Fruit fly (Drosophila melanogaster) whole organism, embryonic: ENCODE measurements around the gene CG7781.
A peak's percentile ranks its signal among the peaks of the same experiment; 100 is the strongest.

Experiments used
- Atf3 ChIP-seq: fragments of 200-800 bp; sonication (Bioruptor generic); optimal IDR thresholded peaks from 3 replicates; lab custom pipeline; 2016; ENCODE audit warnings: missing biosample characterization, missing genetic modification characterization
- CG10209 ChIP-seq: fragments of 200-800 bp; sonication (Bioruptor generic); optimal IDR thresholded peaks from 3 replicates; lab custom pipeline; 2017; ENCODE audit warnings: missing biosample characterization, mild to moderate bottlenecking, missing genetic modification characterization, missing genetic modification reagents
- CG11093 ChIP-seq: fragments of 200-800 bp; sonication (Bioruptor generic); IDR thresholded peaks from 3 replicates; pipeline ENCODE4 v1.3.6; 2022; ENCODE audit warnings: missing biosample characterization, missing genetic modification characterization
- CG11504 ChIP-seq: fragments of 200-800 bp; sonication (Bioruptor generic); optimal IDR thresholded peaks from 3 replicates; lab custom pipeline; 2019; ENCODE audit warnings: missing biosample characterization, mild to moderate bottlenecking, missing genetic modification characterization, moderate library complexity
- CG11723 ChIP-seq: fragments of 200-800 bp; sonication (Bioruptor generic); optimal IDR thresholded peaks from 2 replicates; lab custom pipeline; 2017; ENCODE audit warnings: missing biosample characterization, mild to moderate bottlenecking, missing genetic modification characterization
- CG13894 ChIP-seq: fragments of 200-800 bp; sonication (Bioruptor generic); optimal IDR thresholded peaks from 3 replicates; lab custom pipeline; 2018; ENCODE audit warnings: missing biosample characterization, mild to moderate bottlenecking, missing genetic modification characterization, moderate library complexity
- CG15696 ChIP-seq: fragments of 200-800 bp; sonication (Bioruptor generic); optimal IDR thresholded peaks from 2 replicates; lab custom pipeline; 2019; ENCODE audit warnings: missing biosample characterization, mild to moderate bottlenecking, missing genetic modification characterization, moderate library complexity
- CG17359 ChIP-seq: fragments of 200-800 bp; sonication (Bioruptor generic); optimal IDR thresholded peaks from 3 replicates; lab custom pipeline; 2018; ENCODE audit warnings: missing biosample characterization, mild to moderate bottlenecking, missing genetic modification characterization, moderate library complexity
- CG17361 ChIP-seq: fragments of 200-800 bp; sonication (Bioruptor generic); IDR thresholded peaks from 3 replicates; pipeline ENCODE4 v1.3.6; 2022; ENCODE audit warnings: missing biosample characterization, missing genetic modification characterization
- CG17829 ChIP-seq: fragments of 200-800 bp; optimal IDR thresholded peaks from 2 replicates; lab custom pipeline; 2019; ENCODE audit warnings: missing biosample characterization, mild to moderate bottlenecking, missing genetic modification characterization, moderate library complexity
- CG2875 ChIP-seq: fragments of 200-800 bp; sonication (Bioruptor generic); optimal IDR thresholded peaks from 2 replicates; lab custom pipeline; 2017; ENCODE audit warnings: missing biosample characterization, mild to moderate bottlenecking, missing genetic modification characterization, missing genetic modification reagents
- CG32532 ChIP-seq: fragments of 200-800 bp; sonication (Bioruptor generic); IDR thresholded peaks from 2 replicates; pipeline ENCODE4 v1.3.6; 2022; ENCODE audit warnings: missing biosample characterization, missing genetic modification characterization
- CG32772 ChIP-seq: fragments of 200-800 bp; sonication (Bioruptor generic); IDR thresholded peaks from 2 replicates; pipeline ENCODE4 v1.3.6; 2022; ENCODE audit warnings: missing biosample characterization, missing genetic modification characterization
- CG34224 ChIP-seq: fragments of 200-800 bp; sonication (Bioruptor generic); IDR thresholded peaks from 3 replicates; pipeline ENCODE4 v1.3.6; 2022; ENCODE audit warnings: missing biosample characterization, missing genetic modification characterization; ENCODE audit not compliant: partially characterized antibody
- CG6175 ChIP-seq: fragments of 200-800 bp; sonication (Bioruptor generic); IDR thresholded peaks from 3 replicates; pipeline ENCODE4 v1.3.6; 2022; ENCODE audit warnings: missing biosample characterization, missing genetic modification characterization
- CG7987 ChIP-seq: fragments of 200-800 bp; sonication (Bioruptor generic); optimal IDR thresholded peaks from 2 replicates; lab custom pipeline; 2018; ENCODE audit warnings: missing biosample characterization, mild to moderate bottlenecking, missing genetic modification characterization, moderate library complexity
- Chrac-16 ChIP-seq: fragments of 200-800 bp; sonication (Bioruptor generic); optimal IDR thresholded peaks from 3 replicates; lab custom pipeline; 2016; ENCODE audit warnings: missing biosample characterization, missing genetic modification characterization
- Dfd ChIP-seq, 2 experiments: fragments of >200 bp; optimal IDR thresholded peaks; 2 replicates each; lab custom pipeline; 2017; ENCODE audit warnings: missing biosample characterization in 2 of 2, missing genetic modification characterization in 2 of 2
- ERR ChIP-seq: fragments of 200-800 bp; sonication (Bioruptor generic); optimal IDR thresholded peaks from 2 replicates; lab custom pipeline; 2016; ENCODE audit warnings: missing biosample characterization, missing genetic modification characterization
- Hmr ChIP-seq: fragments of 200-800 bp; sonication (Bioruptor generic); optimal IDR thresholded peaks from 3 replicates; lab custom pipeline; 2017; ENCODE audit warnings: mild to moderate bottlenecking, missing biosample characterization, missing genetic modification reagents, missing genetic modification characterization
- Lhr ChIP-seq: fragments of 200-800 bp; sonication (Bioruptor generic); optimal IDR thresholded peaks from 3 replicates; lab custom pipeline; 2017; ENCODE audit warnings: mild to moderate bottlenecking, missing biosample characterization, missing genetic modification reagents, missing genetic modification characterization
- NfI ChIP-seq: fragments of 200-800 bp; sonication (Bioruptor generic); optimal IDR thresholded peaks from 3 replicates; lab custom pipeline; 2018; ENCODE audit warnings: missing biosample characterization, mild to moderate bottlenecking, missing genetic modification characterization, moderate library complexity
- Opbp ChIP-seq: fragments of 200-800 bp; sonication (Bioruptor generic); IDR thresholded peaks from 3 replicates; pipeline ENCODE4 v1.3.6; 2022; ENCODE audit warnings: missing biosample characterization, missing genetic modification characterization; ENCODE audit not compliant: partially characterized antibody
- Sry-β ChIP-seq: fragments of 200-800 bp; sonication (Bioruptor generic); optimal IDR thresholded peaks from 2 replicates; lab custom pipeline; 2018; ENCODE audit warnings: missing biosample characterization, mild to moderate bottlenecking, missing genetic modification characterization, moderate library complexity
- Ssrp ChIP-seq: fragments of 200-800 bp; sonication (Bioruptor generic); optimal IDR thresholded peaks from 2 replicates; lab custom pipeline; 2018; ENCODE audit warnings: missing biosample characterization, mild to moderate bottlenecking, missing genetic modification characterization, moderate library complexity
- Vsx1 ChIP-seq: fragments of 200-800 bp; sonication (Bioruptor generic); optimal IDR thresholded peaks from 2 replicates; lab custom pipeline; 2017; ENCODE audit warnings: missing biosample characterization, mild to moderate bottlenecking, missing genetic modification characterization, missing genetic modification reagents
- Xbp1 ChIP-seq: fragments of 200-800 bp; sonication (Bioruptor generic); optimal IDR thresholded peaks from 3 replicates; lab custom pipeline; 2016; ENCODE audit warnings: missing biosample characterization, mild to moderate bottlenecking, missing genetic modification characterization
- al ChIP-seq: fragments of 200-800 bp; sonication (Bioruptor generic); IDR thresholded peaks from 2 replicates; pipeline ENCODE4 v1.3.6; 2022; ENCODE audit warnings: missing biosample characterization, missing genetic modification characterization
- bab2 ChIP-seq: fragments of 200-800 bp; sonication (Bioruptor generic); optimal IDR thresholded peaks from 2 replicates; lab custom pipeline; 2016; ENCODE audit warnings: missing biosample characterization, missing genetic modification characterization
- dmrt11E ChIP-seq: fragments of 200-800 bp; sonication (Bioruptor generic); optimal IDR thresholded peaks from 3 replicates; lab custom pipeline; 2018; ENCODE audit warnings: missing biosample characterization, mild to moderate bottlenecking, missing genetic modification characterization, moderate library complexity
- dpn ChIP-seq, 2 experiments: fragments of 200-800 bp; sonication (Bioruptor generic); optimal IDR thresholded peaks; 3 replicates each; lab custom pipeline; 2016; ENCODE audit warnings: missing biosample characterization in 2 of 2, missing genetic modification characterization in 2 of 2
- ems ChIP-seq: fragments of 200-800 bp; sonication (Bioruptor generic); optimal IDR thresholded peaks from 3 replicates; lab custom pipeline; 2016; ENCODE audit warnings: missing biosample characterization, missing genetic modification characterization
- esg ChIP-seq: fragments of 200-800 bp; sonication (Bioruptor generic); conservative IDR thresholded peaks from 2 replicates; pipeline ENCODE4 v1.3.6; 2022; ENCODE audit warnings: missing biosample characterization, missing genetic modification characterization
- fd3F ChIP-seq: fragments of 200-800 bp; sonication (Bioruptor generic); optimal IDR thresholded peaks from 2 replicates; lab custom pipeline; 2018; ENCODE audit warnings: missing biosample characterization, mild to moderate bottlenecking, missing genetic modification characterization, moderate library complexity
- gce ChIP-seq: fragments of 200-800 bp; sonication (Bioruptor generic); IDR thresholded peaks from 3 replicates; pipeline ENCODE4 v1.3.6; 2022; ENCODE audit warnings: missing biosample characterization, missing genetic modification characterization
- gcm ChIP-seq: fragments of 200-800 bp; sonication (Bioruptor generic); optimal IDR thresholded peaks from 2 replicates; lab custom pipeline; 2019; ENCODE audit warnings: missing biosample characterization, mild to moderate bottlenecking, missing genetic modification characterization, moderate library complexity
- ind ChIP-seq: fragments of 200-800 bp; sonication (Bioruptor generic); optimal IDR thresholded peaks from 3 replicates; lab custom pipeline; 2016; ENCODE audit warnings: missing biosample characterization, missing genetic modification characterization
- lbe ChIP-seq: fragments of 200-800 bp; sonication (Bioruptor generic); optimal IDR thresholded peaks from 2 replicates; lab custom pipeline; 2016; ENCODE audit warnings: missing biosample characterization, mild to moderate bottlenecking, missing genetic modification characterization
- mld ChIP-seq: fragments of 200-800 bp; sonication (Bioruptor generic); IDR thresholded peaks from 3 replicates; pipeline ENCODE4 v1.3.6; 2022; ENCODE audit warnings: missing biosample characterization, missing genetic modification characterization; ENCODE audit not compliant: partially characterized antibody
- nau ChIP-seq: fragments of 200-800 bp; sonication (Bioruptor generic); optimal IDR thresholded peaks from 3 replicates; lab custom pipeline; 2017; ENCODE audit warnings: missing biosample characterization, mild to moderate bottlenecking, missing genetic modification characterization, missing genetic modification reagents
- pnt ChIP-seq: fragments of 200-800 bp; sonication (Bioruptor generic); optimal IDR thresholded peaks from 3 replicates; lab custom pipeline; 2016; ENCODE audit warnings: missing biosample characterization, missing genetic modification characterization
- sd ChIP-seq: fragments of 200-800 bp; sonication (Bioruptor generic); optimal IDR thresholded peaks from 3 replicates; lab custom pipeline; 2018; ENCODE audit warnings: missing biosample characterization, mild to moderate bottlenecking, missing genetic modification characterization, moderate library complexity
- seq ChIP-seq: fragments of 200-800 bp; sonication (Bioruptor generic); IDR thresholded peaks from 2 replicates; pipeline ENCODE4 v1.3.6; 2022; ENCODE audit warnings: missing biosample characterization, missing genetic modification characterization
- sob ChIP-seq: fragments of 200-800 bp; sonication (Bioruptor generic); IDR thresholded peaks from 2 replicates; pipeline ENCODE4 v1.3.6; 2022; ENCODE audit warnings: missing biosample characterization, missing genetic modification characterization
- sug ChIP-seq: fragments of 200-800 bp; optimal IDR thresholded peaks from 2 replicates; lab custom pipeline; 2019; ENCODE audit warnings: missing biosample characterization, mild to moderate bottlenecking, missing genetic modification characterization, moderate library complexity
- tx ChIP-seq: fragments of 200-800 bp; sonication (Bioruptor generic); optimal IDR thresholded peaks from 2 replicates; lab custom pipeline; 2016; ENCODE audit warnings: missing biosample characterization, missing genetic modification characterization
- vnd ChIP-seq: fragments of 200-800 bp; sonication (Bioruptor generic); IDR thresholded peaks from 3 replicates; pipeline ENCODE4 v1.3.6; 2022; ENCODE audit warnings: missing biosample characterization, missing genetic modification characterization; ENCODE audit not compliant: partially characterized antibody
- z ChIP-seq: fragments of 200-800 bp; sonication (Bioruptor generic); IDR thresholded peaks from 3 replicates; pipeline ENCODE4 v1.3.6; 2022; ENCODE audit warnings: missing biosample characterization, missing genetic modification characterization
- zf30C ChIP-seq: fragments of 200-800 bp; sonication (Bioruptor generic); optimal IDR thresholded peaks from 3 replicates; lab custom pipeline; 2018; ENCODE audit warnings: missing biosample characterization, mild to moderate bottlenecking, missing genetic modification characterization

Gene CG7781

dm6 chr2L:8274958-8275584, 50.1 kb downstream of the CG7781 start (continued):
- TF ChIP-seq al (GFP tag; lab: Robert Waterston, UW), result no peak
- no peak for TF ChIP-seq Opbp (GFP tag; lab: Robert Waterston, UW)
- TF ChIP-seq bab2 (GFP tag; lab: Kevin White, UChicago), result no peak
- peak; percentile 73 for TF ChIP-seq CG17359 (tag; lab: Kevin White, UChicago)
- TF ChIP-seq NfI (GFP tag; lab: Kevin White, UChicago), result peak; percentile 38
- TF ChIP-seq seq, result peak; percentile 72
- peak; percentile 39 for TF ChIP-seq ind (GFP tag; lab: Kevin White, UChicago)
- TF ChIP-seq Sry-β (GFP tag; lab: Kevin White, UChicago), result no peak
- TF ChIP-seq zf30C (GFP tag; lab: Kevin White, UChicago), result no peak
- TF ChIP-seq sob (GFP tag; lab: Robert Waterston, UW), result no peak
- TF ChIP-seq dpn (GFP tag; optimal IDR thresholded peaks at IDR 0.05; lab: Kevin White, UChicago), result peak in 1 of 2 experiments; percentile 47
- no peak for TF ChIP-seq CG11093 (GFP tag; lab: Robert Waterston, UW)
- peak; percentile 27 for TF ChIP-seq sd (tag; lab: Kevin White, UChicago)
- TF ChIP-seq CG6175, result no peak
- TF ChIP-seq z (GFP tag; lab: Robert Waterston, UW), result peak; percentile 53; the same call in 1 of the 3 replicates
- TF ChIP-seq CG10209 (GFP tag; lab: Kevin White, UChicago), result peak; percentile 64
- TF ChIP-seq CG15696, result peak; percentile 84
- TF ChIP-seq CG11723, result peak; percentile 14
- no peak for TF ChIP-seq CG32532 (GFP tag; lab: Robert Waterston, UW)
- TF ChIP-seq tx (GFP tag; lab: Kevin White, UChicago), result no peak
- TF ChIP-seq nau, result peak; percentile 33
- peak; percentile 63 for TF ChIP-seq Xbp1 (GFP tag; lab: Kevin White, UChicago)
- no peak for TF ChIP-seq fd3F (GFP tag; lab: Kevin White, UChicago)
- TF ChIP-seq lbe, result no peak
- TF ChIP-seq vnd (GFP tag; lab: Robert Waterston, UW), result no peak
- TF ChIP-seq CG7987, result no peak
- no peak for TF ChIP-seq ERR
- peak; percentile 19 for TF ChIP-seq Lhr (GFP tag; lab: Kevin White, UChicago)
- TF ChIP-seq gcm, result peak; percentile 78
- peak; percentile 80 for TF ChIP-seq CG11504 (tag; lab: Kevin White, UChicago)
- TF ChIP-seq CG34224, result no peak
- TF ChIP-seq CG13894 (tag; lab: Kevin White, UChicago), result no peak
- no peak for TF ChIP-seq pnt (GFP tag; lab: Kevin White, UChicago)
- TF ChIP-seq gce (GFP tag; lab: Robert Waterston, UW), result no peak
- TF ChIP-seq CG17829 (tag; lab: Kevin White, UChicago), result peak; percentile 86
- TF ChIP-seq Chrac-16 (GFP tag; lab: Kevin White, UChicago), result peak; percentile 58
- peak; percentile 88 for TF ChIP-seq dmrt11E (tag; lab: Kevin White, UChicago)
- TF ChIP-seq Atf3 (GFP tag; lab: Kevin White, UChicago), result no peak
- TF ChIP-seq sug (tag; lab: Kevin White, UChicago), result peak; percentile 4
- TF ChIP-seq CG17361 (GFP tag; lab: Robert Waterston, UW), result peak; percentile 74
- TF ChIP-seq ems (GFP tag; lab: Kevin White, UChicago), result no peak
- peak; percentile 6 for TF ChIP-seq Vsx1 (GFP tag; lab: Kevin White, UChicago)
- TF ChIP-seq CG32772, result peak; percentile 57
- TF ChIP-seq Hmr (GFP tag; lab: Kevin White, UChicago), result peak; percentile 50
- no peak for TF ChIP-seq Dfd (GFP tag; optimal IDR thresholded peaks at IDR 0.05; lab: Kevin White, UChicago)
- no peak for TF ChIP-seq mld (GFP tag; lab: Robert Waterston, UW)
- TF ChIP-seq esg (GFP tag; lab: Robert Waterston, UW), result peak; percentile 26; the same call in 1 of the 2 replicates
- TF ChIP-seq CG2875, result peak; percentile 65
- peak; percentile 76 for TF ChIP-seq Ssrp (tag; lab: Kevin White, UChicago)
